Worm (Caenorhabditis elegans) whole organism, L4/young adult: Measurements from ENCODE around the gene M03D4.3.

Experiments
- W03F9.2 ChIP-seq: fragments of 150-350 bp; optimal IDR thresholded peaks from 2 replicates; lab custom pipeline; 2014; ENCODE audit warnings: missing biosample characterization, missing genetic modification characterization
- dao-5 ChIP-seq: sonication (generic microtip); optimal IDR thresholded peaks from 2 replicates; lab custom pipeline; 2016; ENCODE audit warnings: missing genotype, missing genetic modification characterization, moderate library complexity, missing compliant biosample characterization
- him-1 ChIP-seq: sonication (generic microtip); optimal IDR thresholded peaks from 2 replicates; lab custom pipeline; 2016; ENCODE audit warnings: missing genotype, missing genetic modification reagents, missing genetic modification characterization, missing compliant biosample characterization

ce11 chrIV:6151513-6151912 lies 39.3 kb upstream of the M03D4.3 start, which contains the start of gene C11D2.3:
- no peak for TF ChIP-seq him-1 (tag; lab: Kevin White, UChicago)
- TF ChIP-seq dao-5 = no peak
- TF ChIP-seq W03F9.2 (tag; lab: Kevin White, UChicago) = no peak
